Fruit fly (Drosophila melanogaster) whole organism, embryonic: Measurements from ENCODE around the gene sloth1.

Source experiments
- Awh ChIP-seq: fragments of 200-800 bp; sonication (Bioruptor generic); IDR thresholded peaks from 2 replicates; pipeline ENCODE4, ENCODE4 v1.3.6; 2022; ENCODE audit warnings: missing biosample characterization, missing genetic modification characterization
- BEAF-32 ChIP-seq: fragments of 200-800 bp; sonication (Bioruptor generic); optimal IDR thresholded peaks from 3 replicates; lab custom pipeline; 2017; ENCODE audit warnings: missing biosample characterization, missing genetic modification characterization, mild to moderate bottlenecking, moderate library complexity, missing genetic modification reagents
- Bdp1 ChIP-seq: fragments of 200-800 bp; sonication (Bioruptor generic); optimal IDR thresholded peaks from 3 replicates; lab custom pipeline; 2016; ENCODE audit warnings: missing biosample characterization, missing genetic modification characterization
- C15 ChIP-seq: fragments of 200-800 bp; sonication (Bioruptor generic); IDR thresholded peaks from 3 replicates; pipeline ENCODE4 v1.3.6; 2022; ENCODE audit warnings: missing biosample characterization, missing genetic modification characterization
- CG10431 ChIP-seq: fragments of 200-800 bp; sonication (Bioruptor generic); optimal IDR thresholded peaks from 3 replicates; lab custom pipeline; 2018; ENCODE audit warnings: missing biosample characterization, mild to moderate bottlenecking, missing genetic modification characterization
- CG10462 ChIP-seq: fragments of 200-800 bp; sonication (Bioruptor generic); optimal IDR thresholded peaks from 2 replicates; lab custom pipeline; 2016; ENCODE audit warnings: missing biosample characterization, missing genetic modification characterization
- CG11085 ChIP-seq: fragments of 200-800 bp; sonication (Bioruptor generic); IDR thresholded peaks from 2 replicates; pipeline ENCODE4 v1.3.6; 2022; ENCODE audit warnings: missing biosample characterization, missing genetic modification characterization
- CG11504 ChIP-seq: fragments of 200-800 bp; sonication (Bioruptor generic); optimal IDR thresholded peaks from 3 replicates; lab custom pipeline; 2019; ENCODE audit warnings: missing biosample characterization, mild to moderate bottlenecking, missing genetic modification characterization, moderate library complexity
- CG1233 ChIP-seq: fragments of 200-800 bp; sonication (Bioruptor generic); optimal IDR thresholded peaks from 4 replicates; lab custom pipeline; 2018; ENCODE audit warnings: missing biosample characterization, mild to moderate bottlenecking, missing genetic modification characterization
- CG12769 ChIP-seq: fragments of 200-800 bp; sonication (Bioruptor generic); optimal IDR thresholded peaks from 2 replicates; lab custom pipeline; 2019; ENCODE audit warnings: missing biosample characterization, mild to moderate bottlenecking, missing genetic modification characterization, moderate library complexity
- CG13894 ChIP-seq: fragments of 200-800 bp; sonication (Bioruptor generic); optimal IDR thresholded peaks from 3 replicates; lab custom pipeline; 2018; ENCODE audit warnings: missing biosample characterization, mild to moderate bottlenecking, missing genetic modification characterization, moderate library complexity
- CG14667 ChIP-seq: fragments of 200-800 bp; sonication (Bioruptor generic); IDR thresholded peaks from 2 replicates; pipeline ENCODE4 v1.3.6; 2022; ENCODE audit warnings: missing biosample characterization, missing genetic modification characterization
- CG15011 ChIP-seq: fragments of 200-800 bp; sonication (Bioruptor generic); optimal IDR thresholded peaks from 3 replicates; lab custom pipeline; 2018; ENCODE audit warnings: missing biosample characterization, mild to moderate bottlenecking, missing genetic modification characterization
- CG15514 ChIP-seq: fragments of 200-800 bp; sonication (Bioruptor generic); optimal IDR thresholded peaks from 3 replicates; lab custom pipeline; 2017; ENCODE audit warnings: missing biosample characterization, missing genetic modification characterization, mild to moderate bottlenecking, moderate library complexity, missing genetic modification reagents
- CG17361 ChIP-seq: fragments of 200-800 bp; sonication (Bioruptor generic); IDR thresholded peaks from 3 replicates; pipeline ENCODE4 v1.3.6; 2022; ENCODE audit warnings: missing biosample characterization, missing genetic modification characterization
- CG18599 ChIP-seq: fragments of 200-800 bp; sonication (Bioruptor generic); optimal IDR thresholded peaks from 3 replicates; lab custom pipeline; 2017; ENCODE audit warnings: missing biosample characterization, missing genetic modification characterization, mild to moderate bottlenecking, moderate library complexity, missing genetic modification reagents
- CG2116 ChIP-seq: fragments of 200-800 bp; sonication (Bioruptor generic); optimal IDR thresholded peaks from 3 replicates; lab custom pipeline; 2018; ENCODE audit warnings: missing biosample characterization, mild to moderate bottlenecking, missing genetic modification characterization
- CG2875 ChIP-seq: fragments of 200-800 bp; sonication (Bioruptor generic); optimal IDR thresholded peaks from 2 replicates; lab custom pipeline; 2017; ENCODE audit warnings: missing biosample characterization, mild to moderate bottlenecking, missing genetic modification characterization, missing genetic modification reagents
- CG4360 ChIP-seq: fragments of 200-800 bp; sonication (Bioruptor generic); IDR thresholded peaks from 2 replicates; pipeline ENCODE4 v1.3.6; 2022; ENCODE audit warnings: missing biosample characterization, missing genetic modification characterization
- CG4424 ChIP-seq: fragments of 200-800 bp; sonication (Bioruptor generic); optimal IDR thresholded peaks from 3 replicates; lab custom pipeline; 2016; ENCODE audit warnings: missing biosample characterization, missing genetic modification characterization
- CG4617 ChIP-seq: fragments of 200-800 bp; sonication (Bioruptor generic); optimal IDR thresholded peaks from 3 replicates; lab custom pipeline; 2016; ENCODE audit warnings: missing biosample characterization, missing genetic modification characterization, borderline replicate concordance
- CG5180 ChIP-seq: fragments of 200-800 bp; sonication (Bioruptor generic); optimal IDR thresholded peaks from 3 replicates; lab custom pipeline; 2017; ENCODE audit warnings: missing biosample characterization, missing genetic modification characterization, mild to moderate bottlenecking, moderate library complexity, missing genetic modification reagents
- CG7839 ChIP-seq: fragments of 200-800 bp; sonication (Bioruptor generic); optimal IDR thresholded peaks from 3 replicates; lab custom pipeline; 2018; ENCODE audit warnings: missing biosample characterization, mild to moderate bottlenecking, missing genetic modification characterization, moderate library complexity
- CG7987 ChIP-seq: fragments of 200-800 bp; sonication (Bioruptor generic); optimal IDR thresholded peaks from 2 replicates; lab custom pipeline; 2018; ENCODE audit warnings: missing biosample characterization, mild to moderate bottlenecking, missing genetic modification characterization, moderate library complexity
- CG9932 ChIP-seq: fragments of 200-800 bp; sonication (Bioruptor generic); IDR thresholded peaks from 2 replicates; pipeline ENCODE4 v1.3.6; 2022; ENCODE audit warnings: missing biosample characterization, missing genetic modification characterization
- CkIIα-i1 ChIP-seq: fragments of 200-800 bp; sonication (Bioruptor generic); IDR thresholded peaks from 2 replicates; pipeline ENCODE4 v1.3.6; 2022; ENCODE audit warnings: missing biosample characterization, missing genetic modification characterization
- Dbx ChIP-seq: fragments of 200-800 bp; sonication (Bioruptor generic); IDR thresholded peaks from 3 replicates; pipeline ENCODE4 v1.3.6; 2022; ENCODE audit warnings: missing biosample characterization, missing genetic modification characterization
- Dip2 ChIP-seq: fragments of 200-800 bp; sonication (Bioruptor generic); IDR thresholded peaks from 2 replicates; pipeline ENCODE4 v1.3.6; 2022; ENCODE audit warnings: missing biosample characterization, missing genetic modification characterization
- Dll ChIP-seq: fragments of 200-800 bp; sonication (Bioruptor generic); IDR thresholded peaks from 4 replicates; pipeline ENCODE4 v1.3.6; 2022; ENCODE audit warnings: missing biosample characterization, missing genetic modification characterization; ENCODE audit not compliant: partially characterized antibody
- Eip74EF ChIP-seq, 2 experiments: fragments of 200-800 bp in 1 of 2; fragments of >200 bp in 1 of 2; sonication (Bioruptor generic) in 1 of 2; optimal IDR thresholded peaks; 2 replicates each; lab custom pipeline; 2017 to 2019; ENCODE audit warnings: missing biosample characterization in 2 of 2, missing genetic modification characterization in 2 of 2, mild to moderate bottlenecking in 1 of 2, moderate library complexity in 1 of 2
- Ets65A ChIP-seq: fragments of 200-800 bp; sonication (Bioruptor generic); peaks from one replicate; lab custom pipeline; 2016; ENCODE audit warnings: missing biosample characterization, missing genetic modification characterization
- Hr3 ChIP-seq: fragments of 200-800 bp; sonication (Bioruptor generic); optimal IDR thresholded peaks from 3 replicates; lab custom pipeline; 2016; ENCODE audit warnings: missing biosample characterization, missing genetic modification characterization
- Max ChIP-seq: fragments of 200-800 bp; sonication (Bioruptor generic); optimal IDR thresholded peaks from 2 replicates; lab custom pipeline; 2016; ENCODE audit warnings: missing biosample characterization, mild to moderate bottlenecking, missing genetic modification characterization
- Mes4 ChIP-seq: fragments of 200-800 bp; sonication (Bioruptor generic); optimal IDR thresholded peaks from 2 replicates; lab custom pipeline; 2016; ENCODE audit warnings: missing biosample characterization, missing genetic modification characterization
- NfI ChIP-seq: fragments of 200-800 bp; sonication (Bioruptor generic); optimal IDR thresholded peaks from 3 replicates; lab custom pipeline; 2018; ENCODE audit warnings: missing biosample characterization, mild to moderate bottlenecking, missing genetic modification characterization, moderate library complexity
- Spps ChIP-seq: fragments of 200-800 bp; sonication (Bioruptor generic); optimal IDR thresholded peaks from 2 replicates; lab custom pipeline; 2018; ENCODE audit warnings: missing biosample characterization, mild to moderate bottlenecking, missing genetic modification characterization
- Taf1 ChIP-seq: fragments of 200-800 bp; sonication (Bioruptor generic); IDR thresholded peaks from 2 replicates; pipeline ENCODE4 v1.3.6; 2022; ENCODE audit warnings: missing biosample characterization, missing genetic modification characterization
- ato ChIP-seq: fragments of 200-800 bp; sonication (Bioruptor generic); IDR thresholded peaks from 2 replicates; pipeline ENCODE4 v1.3.6; 2022; ENCODE audit warnings: missing biosample characterization, missing genetic modification characterization; ENCODE audit not compliant: partially characterized antibody
- cato ChIP-seq: fragments of 200-800 bp; sonication (Bioruptor generic); optimal IDR thresholded peaks from 2 replicates; lab custom pipeline; 2016; ENCODE audit warnings: missing biosample characterization, missing genetic modification characterization, borderline replicate concordance
- caup ChIP-seq: fragments of 200-800 bp; sonication (Bioruptor generic); optimal IDR thresholded peaks from 3 replicates; lab custom pipeline; 2017; ENCODE audit warnings: missing biosample characterization, mild to moderate bottlenecking, missing genetic modification characterization, moderate library complexity; ENCODE audit not compliant: severe bottlenecking
- croc ChIP-seq: fragments of 200-800 bp; sonication (Bioruptor generic); conservative IDR thresholded peaks from 3 replicates; pipeline ENCODE4 v1.3.6; 2022; ENCODE audit warnings: missing biosample characterization, missing genetic modification characterization
- gfzf ChIP-seq: fragments of 200-800 bp; sonication (Bioruptor generic); optimal IDR thresholded peaks from 2 replicates; lab custom pipeline; 2016; ENCODE audit warnings: missing biosample characterization, mild to moderate bottlenecking, missing genetic modification characterization, moderate library complexity
- ind ChIP-seq: fragments of 200-800 bp; sonication (Bioruptor generic); optimal IDR thresholded peaks from 3 replicates; lab custom pipeline; 2016; ENCODE audit warnings: missing biosample characterization, missing genetic modification characterization
- klu ChIP-seq: fragments of 200-800 bp; sonication (Bioruptor generic); IDR thresholded peaks from 2 replicates; pipeline ENCODE4 v1.3.6; 2022; ENCODE audit warnings: missing biosample characterization, missing genetic modification characterization
- pho ChIP-seq: fragments of 200-800 bp; sonication (Bioruptor generic); optimal IDR thresholded peaks from 2 replicates; lab custom pipeline; 2016; ENCODE audit warnings: missing biosample characterization, missing genetic modification characterization
- row ChIP-seq: fragments of 200-800 bp; sonication (Bioruptor generic); IDR thresholded peaks from 3 replicates; pipeline ENCODE4 v1.3.6; 2022; ENCODE audit warnings: missing biosample characterization, missing genetic modification characterization
- sna ChIP-seq: fragments of 200-800 bp; sonication (Bioruptor generic); IDR thresholded peaks from 2 replicates; pipeline ENCODE4 v1.3.6; 2022; ENCODE audit warnings: missing biosample characterization, missing genetic modification characterization; ENCODE audit not compliant: partially characterized antibody
- sqz ChIP-seq: fragments of 200-800 bp; sonication (Bioruptor generic); optimal IDR thresholded peaks from 3 replicates; lab custom pipeline; 2018; ENCODE audit warnings: missing biosample characterization, mild to moderate bottlenecking, missing genetic modification characterization
- tx ChIP-seq: fragments of 200-800 bp; sonication (Bioruptor generic); optimal IDR thresholded peaks from 2 replicates; lab custom pipeline; 2016; ENCODE audit warnings: missing biosample characterization, missing genetic modification characterization
- unc-4 ChIP-seq: fragments of 200-800 bp; sonication (Bioruptor generic); IDR thresholded peaks from 2 replicates; pipeline ENCODE4 v1.3.6; 2022; ENCODE audit warnings: missing biosample characterization, missing genetic modification characterization; ENCODE audit not compliant: partially characterized antibody

Gene sloth1

dm6 chrX:6968564-6968963 is 42.6 kb upstream of the sloth1 start, which contains the start of gene Setd3:
Setd3 (minus strand) TSS chrX:6968750.
- no peak for TF ChIP-seq Spps
- TF ChIP-seq CG15011 (GFP tag; lab: Kevin White, UChicago): no peak
- TF ChIP-seq CkIIα-i1 (GFP tag; lab: Robert Waterston, UW): no peak
- no peak for TF ChIP-seq CG14667
- TF ChIP-seq Eip74EF (GFP tag; optimal IDR thresholded peaks at IDR 0.05; lab: Kevin White, UChicago): no peak
- 0 out of 2 replicates have a peak, but pooled peaks have one; percentile 22 for TF ChIP-seq CG4360 (GFP tag; lab: Robert Waterston, UW)
- no peak for TF ChIP-seq CG13894 (tag; lab: Kevin White, UChicago)
- no peak for TF ChIP-seq CG10431 (GFP tag; lab: Kevin White, UChicago)
- TF ChIP-seq CG11085: no peak
- TF ChIP-seq Awh: no peak
- no peak for TF ChIP-seq Dbx
- TF ChIP-seq CG11504 (tag; lab: Kevin White, UChicago): no peak
- no peak for TF ChIP-seq CG7839 (tag; lab: Kevin White, UChicago)
- no peak for TF ChIP-seq ato (GFP tag; lab: Robert Waterston, UW)
- no peak for TF ChIP-seq CG7987 (GFP tag; lab: Kevin White, UChicago)
- TF ChIP-seq sna (GFP tag; lab: Robert Waterston, UW): no peak
- no peak for TF ChIP-seq C15 (GFP tag; lab: Robert Waterston, UW)
- no peak for TF ChIP-seq CG1233 (GFP tag; lab: Kevin White, UChicago)
- peak; percentile 29 for TF ChIP-seq caup (GFP tag; lab: Kevin White, UChicago)
- TF ChIP-seq pho (GFP tag; lab: Kevin White, UChicago): no peak
- peak; percentile 56; the same call in 2 of the 3 replicates for TF ChIP-seq row (GFP tag; lab: Robert Waterston, UW)
- no peak for TF ChIP-seq CG12769
- TF ChIP-seq CG18599: no peak
- no peak for TF ChIP-seq Mes4 (GFP tag; lab: Kevin White, UChicago)
- TF ChIP-seq croc (GFP tag; lab: Robert Waterston, UW): no peak
- no peak for TF ChIP-seq CG5180 (GFP tag; lab: Kevin White, UChicago)
- TF ChIP-seq Taf1 (GFP tag; lab: Robert Waterston, UW): no peak
- TF ChIP-seq CG4617 (GFP tag; lab: Kevin White, UChicago): no peak
- no peak for TF ChIP-seq CG4424
- TF ChIP-seq tx (GFP tag; lab: Kevin White, UChicago): no peak
- TF ChIP-seq cato (GFP tag; lab: Kevin White, UChicago): no peak
- TF ChIP-seq klu (GFP tag; lab: Robert Waterston, UW): no peak
- TF ChIP-seq sqz (GFP tag; lab: Kevin White, UChicago): no peak
- peak; percentile 22 for TF ChIP-seq Max (GFP tag; lab: Kevin White, UChicago)
- TF ChIP-seq CG2875 (GFP tag; lab: Kevin White, UChicago): no peak
- TF ChIP-seq CG2116 (GFP tag; lab: Kevin White, UChicago): no peak
- TF ChIP-seq CG9932 (GFP tag; lab: Robert Waterston, UW): no peak
- TF ChIP-seq gfzf: peak; percentile 70
- no peak for TF ChIP-seq NfI (GFP tag; lab: Kevin White, UChicago)
- no peak for TF ChIP-seq Bdp1
- TF ChIP-seq BEAF-32 (GFP tag; lab: Kevin White, UChicago): peak; percentile 3
- TF ChIP-seq Dll (GFP tag; lab: Robert Waterston, UW): no peak
- no peak for TF ChIP-seq Dip2 (GFP tag; lab: Robert Waterston, UW)
- TF ChIP-seq CG15514: peak; percentile 34
- no peak for TF ChIP-seq Hr3 (GFP tag; lab: Kevin White, UChicago)
- TF ChIP-seq Ets65A (GFP tag; lab: Kevin White, UChicago): no peak
- no peak for TF ChIP-seq CG17361
- TF ChIP-seq CG10462: no peak
- TF ChIP-seq unc-4 (GFP tag; lab: Robert Waterston, UW): no peak
- TF ChIP-seq ind (GFP tag; lab: Kevin White, UChicago): no peak
